Fruit fly (Drosophila melanogaster) whole organism, embryonic: ENCODE measurements around the gene Eig71Ek.

Source experiments
- ATbp ChIP-seq: fragments of 200-800 bp; sonication (Bioruptor generic); optimal IDR thresholded peaks from 2 replicates; lab custom pipeline; 2017; ENCODE audit warnings: missing biosample characterization, mild to moderate bottlenecking, missing genetic modification characterization, missing genetic modification reagents
- CG10267 ChIP-seq: fragments of 200-800 bp; sonication (Bioruptor generic); optimal IDR thresholded peaks from 2 replicates; lab custom pipeline; 2018; ENCODE audit warnings: missing biosample characterization, mild to moderate bottlenecking, missing genetic modification characterization, moderate library complexity
- CG10979 ChIP-seq: fragments of 200-800 bp; sonication (Bioruptor generic); optimal IDR thresholded peaks from 2 replicates; lab custom pipeline; 2018; ENCODE audit warnings: missing biosample characterization, mild to moderate bottlenecking, missing genetic modification characterization, moderate library complexity
- CG12659 ChIP-seq: fragments of 200-800 bp; sonication (Bioruptor generic); optimal IDR thresholded peaks from 3 replicates; lab custom pipeline; 2017; ENCODE audit warnings: mild to moderate bottlenecking, missing biosample characterization, missing genetic modification reagents, missing genetic modification characterization
- CG16815 ChIP-seq: fragments of 200-800 bp; sonication (Bioruptor generic); optimal IDR thresholded peaks from 3 replicates; lab custom pipeline; 2017; ENCODE audit warnings: missing biosample characterization, mild to moderate bottlenecking, missing genetic modification characterization
- CG17361 ChIP-seq: fragments of 200-800 bp; sonication (Bioruptor generic); IDR thresholded peaks from 3 replicates; pipeline ENCODE4 v1.3.6; 2022; ENCODE audit warnings: missing biosample characterization, missing genetic modification characterization
- CG17912 ChIP-seq: fragments of 200-800 bp; sonication (Bioruptor generic); optimal IDR thresholded peaks from 2 replicates; lab custom pipeline; 2018; ENCODE audit warnings: missing biosample characterization, mild to moderate bottlenecking, missing genetic modification characterization
- CG1792 ChIP-seq: fragments of 200-800 bp; sonication (Bioruptor generic); optimal IDR thresholded peaks from 2 replicates; lab custom pipeline; 2016; ENCODE audit warnings: missing biosample characterization, missing genetic modification characterization
- CG43689 ChIP-seq: fragments of 200-800 bp; sonication (Bioruptor generic); IDR thresholded peaks from 2 replicates; pipeline ENCODE4 v1.3.6; 2022; ENCODE audit warnings: missing biosample characterization, missing genetic modification characterization
- CG4404 ChIP-seq: fragments of 200-800 bp; sonication (Bioruptor generic); IDR thresholded peaks from 2 replicates; pipeline ENCODE4 v1.3.6; 2022; ENCODE audit warnings: missing biosample characterization, missing genetic modification characterization
- CG8359 ChIP-seq: fragments of 200-800 bp; sonication (Bioruptor generic); optimal IDR thresholded peaks from 2 replicates; lab custom pipeline; 2017; ENCODE audit warnings: missing biosample characterization, mild to moderate bottlenecking, missing genetic modification characterization, borderline replicate concordance
- CG8388 ChIP-seq: fragments of 200-800 bp; sonication (Bioruptor generic); optimal IDR thresholded peaks from 2 replicates; lab custom pipeline; 2019; ENCODE audit warnings: missing biosample characterization, mild to moderate bottlenecking, missing genetic modification characterization, moderate library complexity
- CHES-1-like ChIP-seq: fragments of 200-800 bp; sonication (Bioruptor generic); optimal IDR thresholded peaks from 2 replicates; lab custom pipeline; 2016; ENCODE audit warnings: missing biosample characterization, missing genetic modification characterization
- HmgD ChIP-seq: fragments of 200-800 bp; sonication (Bioruptor generic); optimal IDR thresholded peaks from 3 replicates; lab custom pipeline; 2016; ENCODE audit warnings: missing biosample characterization, missing genetic modification characterization
- MTF-1 ChIP-seq: fragments of 200-800 bp; sonication (Bioruptor generic); optimal IDR thresholded peaks from 2 replicates; lab custom pipeline; 2018; ENCODE audit warnings: missing biosample characterization, mild to moderate bottlenecking, missing genetic modification characterization, borderline replicate concordance
- Meics ChIP-seq: fragments of 200-800 bp; sonication (Bioruptor generic); optimal IDR thresholded peaks from 2 replicates; lab custom pipeline; 2017; ENCODE audit warnings: missing biosample characterization, mild to moderate bottlenecking, missing genetic modification characterization
- NfI ChIP-seq: fragments of 200-800 bp; sonication (Bioruptor generic); optimal IDR thresholded peaks from 3 replicates; lab custom pipeline; 2018; ENCODE audit warnings: missing biosample characterization, mild to moderate bottlenecking, missing genetic modification characterization, moderate library complexity
- Ssrp ChIP-seq: fragments of 200-800 bp; sonication (Bioruptor generic); optimal IDR thresholded peaks from 2 replicates; lab custom pipeline; 2018; ENCODE audit warnings: missing biosample characterization, mild to moderate bottlenecking, missing genetic modification characterization, moderate library complexity
- Xrp1 ChIP-seq: fragments of 200-800 bp; sonication (Bioruptor generic); IDR thresholded peaks from 2 replicates; pipeline ENCODE4 v1.3.6; 2022; ENCODE audit warnings: missing biosample characterization, missing genetic modification characterization
- ac ChIP-seq: fragments of 200-800 bp; sonication (Bioruptor generic); optimal IDR thresholded peaks from 3 replicates; lab custom pipeline; 2017; ENCODE audit warnings: missing biosample characterization, mild to moderate bottlenecking, missing genetic modification characterization
- ap ChIP-seq: fragments of 200-800 bp; sonication (Bioruptor generic); IDR thresholded peaks from 2 replicates; pipeline ENCODE4 v1.3.6; 2022; ENCODE audit warnings: missing biosample characterization, missing genetic modification characterization
- az2 ChIP-seq: fragments of 200-800 bp; sonication (Bioruptor generic); optimal IDR thresholded peaks from 3 replicates; lab custom pipeline; 2016; ENCODE audit warnings: missing biosample characterization, missing genetic modification characterization
- bbx ChIP-seq: fragments of 200-800 bp; sonication (Bioruptor generic); IDR thresholded peaks from 2 replicates; pipeline ENCODE4 v1.3.6; 2022; ENCODE audit warnings: missing biosample characterization, missing genetic modification characterization; ENCODE audit not compliant: partially characterized antibody
- dan ChIP-seq: fragments of 200-800 bp; sonication (Bioruptor generic); IDR thresholded peaks from 2 replicates; pipeline ENCODE4 v1.3.6; 2022; ENCODE audit warnings: missing biosample characterization, missing genetic modification characterization
- dati ChIP-seq: fragments of 200-800 bp; sonication (Bioruptor generic); IDR thresholded peaks from 2 replicates; pipeline ENCODE4 v1.3.6; 2022; ENCODE audit warnings: missing biosample characterization, missing genetic modification characterization
- dmrt11E ChIP-seq: fragments of 200-800 bp; sonication (Bioruptor generic); optimal IDR thresholded peaks from 3 replicates; lab custom pipeline; 2018; ENCODE audit warnings: missing biosample characterization, mild to moderate bottlenecking, missing genetic modification characterization, moderate library complexity
- grau ChIP-seq: fragments of 200-800 bp; optimal IDR thresholded peaks from 3 replicates; lab custom pipeline; 2019; ENCODE audit warnings: missing biosample characterization, mild to moderate bottlenecking, missing genetic modification characterization, moderate library complexity
- gsb-n ChIP-seq: fragments of 200-800 bp; sonication (Bioruptor generic); optimal IDR thresholded peaks from 3 replicates; lab custom pipeline; 2018; ENCODE audit warnings: missing biosample characterization, mild to moderate bottlenecking, missing genetic modification characterization
- ham ChIP-seq: fragments of 200-800 bp; sonication (Bioruptor generic); IDR thresholded peaks from 2 replicates; pipeline ENCODE4 v1.3.6; 2022; ENCODE audit warnings: missing biosample characterization, missing genetic modification characterization
- her ChIP-seq: fragments of 200-800 bp; sonication (Bioruptor generic); optimal IDR thresholded peaks from 2 replicates; lab custom pipeline; 2016; ENCODE audit warnings: missing biosample characterization, missing genetic modification characterization
- insv ChIP-seq, 2 experiments: fragments of 200-800 bp; sonication (Bioruptor generic); optimal IDR thresholded peaks; 3 replicates each; lab custom pipeline; 2016 to 2018; ENCODE audit warnings: missing biosample characterization in 2 of 2, missing genetic modification characterization in 2 of 2
- jing ChIP-seq: fragments of 200-800 bp; sonication (Bioruptor generic); optimal IDR thresholded peaks from 2 replicates; lab custom pipeline; 2018; ENCODE audit warnings: missing biosample characterization, mild to moderate bottlenecking, missing genetic modification characterization
- knrl ChIP-seq: fragments of 200-800 bp; sonication (Bioruptor generic); IDR thresholded peaks from 3 replicates; pipeline ENCODE4 v1.3.6; 2022; ENCODE audit warnings: missing biosample characterization, missing genetic modification characterization; ENCODE audit not compliant: partially characterized antibody
- lola ChIP-seq, 3 experiments: fragments of >200 bp in 2 of 3; fragments of 200-800 bp in 1 of 3; sonication (Bioruptor generic) in 1 of 3; optimal IDR thresholded peaks; 2 replicates each; lab custom pipeline; 2017 to 2019; ENCODE audit warnings: missing biosample characterization in 3 of 3, missing genetic modification characterization in 3 of 3, mild to moderate bottlenecking in 1 of 3, moderate library complexity in 1 of 3
- nau ChIP-seq: fragments of 200-800 bp; sonication (Bioruptor generic); optimal IDR thresholded peaks from 3 replicates; lab custom pipeline; 2017; ENCODE audit warnings: missing biosample characterization, mild to moderate bottlenecking, missing genetic modification characterization, missing genetic modification reagents
- pb ChIP-seq: fragments of 200-800 bp; sonication (Bioruptor generic); optimal IDR thresholded peaks from 3 replicates; lab custom pipeline; 2016; ENCODE audit warnings: missing biosample characterization, missing genetic modification characterization
- sens ChIP-seq: fragments of 200-800 bp; sonication (Bioruptor generic); peaks from one replicate; lab custom pipeline; 2016; ENCODE audit warnings: missing biosample characterization, missing genetic modification characterization
- sob ChIP-seq: fragments of 200-800 bp; sonication (Bioruptor generic); IDR thresholded peaks from 2 replicates; pipeline ENCODE4 v1.3.6; 2022; ENCODE audit warnings: missing biosample characterization, missing genetic modification characterization
- tll ChIP-seq, 2 experiments: fragments of 200-800 bp in 1 of 2; fragments of >200 bp in 1 of 2; sonication (Bioruptor generic) in 1 of 2; optimal IDR thresholded peaks; 2 replicates each; lab custom pipeline; 2017 to 2019; ENCODE audit warnings: missing biosample characterization in 2 of 2, missing genetic modification characterization in 2 of 2, mild to moderate bottlenecking in 1 of 2, moderate library complexity in 1 of 2
- wek ChIP-seq: fragments of 200-800 bp; sonication (Bioruptor generic); optimal IDR thresholded peaks from 3 replicates; lab custom pipeline; 2018; ENCODE audit warnings: missing biosample characterization, mild to moderate bottlenecking, missing genetic modification characterization, moderate library complexity
- zen ChIP-seq: fragments of 200-800 bp; sonication (Bioruptor generic); optimal IDR thresholded peaks from 3 replicates; lab custom pipeline; 2018; ENCODE audit warnings: missing biosample characterization, mild to moderate bottlenecking, missing genetic modification characterization, moderate library complexity

Eig71Ek gene

dm6 chr3L:15670455-15670854 lies 9.4 kb downstream of the Eig71Ek start (continued):
- TF ChIP-seq CG43689 (no peak), CG12659 (GFP tag; lab: Kevin White, UChicago) (no peak), lola (GFP tag; optimal IDR thresholded peaks at IDR 0.05; lab: Kevin White, UChicago) (peak in 1 of 3 experiments; percentile 86), az2 (GFP tag; lab: Kevin White, UChicago) (peak; percentile 12), dati (GFP tag; lab: Robert Waterston, UW) (no peak), dan (GFP tag; lab: Robert Waterston, UW) (no peak), gsb-n (tag; lab: Kevin White, UChicago) (peak; percentile 19), tll (GFP tag; optimal IDR thresholded peaks at IDR 0.05; lab: Kevin White, UChicago) (peak in 1 of 2 experiments; percentile 3), bbx (GFP tag; lab: Robert Waterston, UW) (no peak), knrl (no peak), Ssrp (tag; lab: Kevin White, UChicago) (no peak), Meics (GFP tag; lab: Kevin White, UChicago) (no peak), Xrp1 (GFP tag; lab: Robert Waterston, UW) (peak; percentile 66; the same call in 1 of the 2 replicates), CG16815 (peak; percentile 27), CHES-1-like (GFP tag; lab: Kevin White, UChicago) (no peak), pb (GFP tag; lab: Kevin White, UChicago) (no peak), ham (GFP tag; lab: Robert Waterston, UW) (no peak), ac (peak; percentile 68), CG1792 (GFP tag; lab: Kevin White, UChicago) (no peak), CG10267 (tag; lab: Kevin White, UChicago) (peak; percentile 62), zen (tag; lab: Kevin White, UChicago) (peak; percentile 73), jing (GFP tag; lab: Kevin White, UChicago) (no peak), NfI (no peak), sob (GFP tag; lab: Robert Waterston, UW) (no peak), ATbp (GFP tag; lab: Kevin White, UChicago) (no peak), nau (no peak), CG17912 (no peak), CG10979 (peak; percentile 76), dmrt11E (tag; lab: Kevin White, UChicago) (peak; percentile 86), CG17361 (GFP tag; lab: Robert Waterston, UW) (peak; percentile 72), sens (GFP tag; lab: Kevin White, UChicago) (peak; percentile 42), ap (GFP tag; lab: Robert Waterston, UW) (no peak), CG8359 (GFP tag; lab: Kevin White, UChicago) (no peak), CG4404 (GFP tag; lab: Robert Waterston, UW) (peak; percentile 69), CG8388 (GFP tag; lab: Kevin White, UChicago) (peak; percentile 19), her (GFP tag; lab: Kevin White, UChicago) (no peak), MTF-1 (no peak), HmgD (GFP tag; lab: Kevin White, UChicago) (no peak), grau (tag; lab: Kevin White, UChicago) (peak; percentile 30), wek (GFP tag; lab: Kevin White, UChicago) (no peak), insv (GFP tag; optimal IDR thresholded peaks at IDR 0.05; lab: Kevin White, UChicago) (no peak)
